Fruit fly (Drosophila melanogaster): ENCODE measurements around the gene CG10859.

The CG10859 gene

DNA sequence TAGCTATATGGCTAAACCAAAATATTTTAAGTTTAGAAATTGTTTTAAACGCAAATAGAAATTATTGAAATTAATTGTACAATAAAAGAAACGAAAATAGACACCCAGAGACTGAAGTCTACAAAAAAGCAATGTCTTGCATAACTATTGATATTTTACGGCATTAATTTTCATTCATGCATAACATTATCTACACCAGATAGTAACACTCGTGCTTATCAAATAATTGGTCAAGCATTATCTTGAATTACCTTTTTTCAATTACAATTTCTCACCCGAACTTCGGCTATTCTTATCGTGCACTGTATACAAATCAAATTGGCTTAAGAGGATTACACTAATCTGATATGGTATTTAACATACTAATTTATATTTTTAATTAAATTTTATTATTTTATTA lies 22.4 kb downstream of the CG10859 start:
- TF ChIP-seq cic (GFP tag; optimal IDR thresholded peaks at IDR 0.05): peak; percentile 71
- no peak for TF ChIP-seq Mnt (GFP tag; optimal IDR thresholded peaks at IDR 0.05)

dm6 chr2L:13373435-13374242 lies 24.8 kb downstream of the CG10859 start, which contains the start of the genes Bdp1 and CG6565:
Gene Bdp1, minus strand, starts transcription at chr2L:13373890.
Gene CG6565, plus strand, starts transcription at chr2L:13374019.
- peak; percentile 99 for TF ChIP-seq toe (GFP tag; optimal IDR thresholded peaks at IDR 0.05)
- TF ChIP-seq CG12768 (GFP tag; optimal IDR thresholded peaks at IDR 0.05): peak; percentile 98
- peak; percentile 69 for TF ChIP-seq cic (GFP tag; optimal IDR thresholded peaks at IDR 0.05)
- TF ChIP-seq Clk (GFP tag; optimal IDR thresholded peaks at IDR 0.05): peak; percentile 97
- peak; percentile 99 for TF ChIP-seq Crg-1 (GFP tag; optimal IDR thresholded peaks at IDR 0.05)
- TF ChIP-seq CG7101 (tag; optimal IDR thresholded peaks at IDR 0.05): peak; percentile 97
- TF ChIP-seq Mnt (GFP tag; optimal IDR thresholded peaks at IDR 0.05): peak; percentile 97
- TF ChIP-seq tj (GFP tag; optimal IDR thresholded peaks at IDR 0.05): peak; percentile 88
- peak; percentile 93 for TF ChIP-seq CG33017 (tag; optimal IDR thresholded peaks at IDR 0.05)
- TF ChIP-seq bab1 (GFP tag; optimal IDR thresholded peaks at IDR 0.05): peak; percentile 96
- peak; percentile 97 for TF ChIP-seq ovo (GFP tag; optimal IDR thresholded peaks at IDR 0.05)
- TF ChIP-seq CG5204 (GFP tag; optimal IDR thresholded peaks at IDR 0.05): peak; percentile 98
- peak; percentile 95 for TF ChIP-seq CG7045 (GFP tag; optimal IDR thresholded peaks at IDR 0.05)
- TF ChIP-seq Hr96 (GFP tag; optimal IDR thresholded peaks at IDR 0.05): peak; percentile 99
- TF ChIP-seq kay (GFP tag; ENCODE audit: borderline replicate concordance): no peak
- peak; percentile 99 for TF ChIP-seq CG1620 (GFP tag; optimal IDR thresholded peaks at IDR 0.05)
- TF ChIP-seq CG11617 (GFP tag; optimal IDR thresholded peaks at IDR 0.05): peak; percentile 98
- TF ChIP-seq CG14711 (tag; optimal IDR thresholded peaks at IDR 0.05): peak; percentile 90
- peak; percentile 94 for TF ChIP-seq pad (GFP tag; optimal IDR thresholded peaks at IDR 0.05)
- TF ChIP-seq cnc (optimal IDR thresholded peaks at IDR 0.05): no peak

dm6 chr2L:13370762-13371161 lies 27.7 kb downstream of the CG10859 start, which contains the start of gene ND-B22:
Gene ND-B22, minus strand, starts transcription at chr2L:13371110.
- peak; percentile 84 for TF ChIP-seq CG12768 (GFP tag; optimal IDR thresholded peaks at IDR 0.05)
- TF ChIP-seq ovo (GFP tag; optimal IDR thresholded peaks at IDR 0.05): peak; percentile 62
- TF ChIP-seq Hr96 (GFP tag; optimal IDR thresholded peaks at IDR 0.05): peak; percentile 41
- peak; percentile 81 for TF ChIP-seq bab1 (GFP tag; optimal IDR thresholded peaks at IDR 0.05)
- peak; percentile 84 for TF ChIP-seq CG7101 (tag; optimal IDR thresholded peaks at IDR 0.05)
- peak; percentile 57 for TF ChIP-seq CG5204 (GFP tag; optimal IDR thresholded peaks at IDR 0.05)
- TF ChIP-seq toe (GFP tag; optimal IDR thresholded peaks at IDR 0.05): peak; percentile 49
- peak; percentile 97 for TF ChIP-seq CG14711 (tag; optimal IDR thresholded peaks at IDR 0.05)
- peak; percentile 91 for TF ChIP-seq Crg-1 (GFP tag; optimal IDR thresholded peaks at IDR 0.05)
- TF ChIP-seq pad (GFP tag; optimal IDR thresholded peaks at IDR 0.05): peak; percentile 77
- TF ChIP-seq CG11617 (GFP tag; optimal IDR thresholded peaks at IDR 0.05): peak; percentile 51
- no peak for TF ChIP-seq Clk (GFP tag; optimal IDR thresholded peaks at IDR 0.05)
- TF ChIP-seq Mnt (GFP tag; optimal IDR thresholded peaks at IDR 0.05): peak; percentile 79
- no peak for TF ChIP-seq kay (GFP tag; ENCODE audit: borderline replicate concordance)
- TF ChIP-seq CG1620 (GFP tag; optimal IDR thresholded peaks at IDR 0.05): peak; percentile 90
- peak; percentile 55 for TF ChIP-seq CG33017 (tag; optimal IDR thresholded peaks at IDR 0.05)
- TF ChIP-seq CG7045 (GFP tag; optimal IDR thresholded peaks at IDR 0.05): peak; percentile 41
- no peak for TF ChIP-seq cnc (optimal IDR thresholded peaks at IDR 0.05)
- TF ChIP-seq cic (GFP tag; optimal IDR thresholded peaks at IDR 0.05): peak; percentile 36
- TF ChIP-seq tj (GFP tag; optimal IDR thresholded peaks at IDR 0.05): peak; percentile 4

DNA sequence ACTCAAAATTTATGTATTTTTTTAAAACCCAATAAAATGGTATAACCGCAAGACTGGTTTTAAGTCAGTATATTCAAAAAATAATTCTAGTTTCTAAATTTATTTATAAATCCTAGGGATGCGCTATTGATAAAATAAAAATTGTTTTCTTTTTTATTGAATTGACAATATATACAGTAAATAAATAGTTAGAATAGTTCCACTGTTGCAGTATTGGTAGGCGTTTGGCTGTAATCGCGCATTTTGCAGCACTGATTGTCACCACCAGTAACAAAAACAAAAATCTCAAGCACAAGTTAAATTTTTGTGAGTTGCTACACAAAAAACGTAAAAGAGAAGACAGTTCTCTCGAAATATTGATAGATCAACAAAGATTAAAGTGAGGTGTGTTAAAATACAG lies 29.5 kb downstream of the CG10859 start, which contains the start of gene CG31855:
Gene CG31855 (plus strand): TSS at position 265 of the 400 bp plus-strand sequence.
- no peak for TF ChIP-seq kay (GFP tag; ENCODE audit: borderline replicate concordance)
- peak; percentile 96 for TF ChIP-seq CG1620 (GFP tag; optimal IDR thresholded peaks at IDR 0.05)
- TF ChIP-seq Clk (GFP tag; optimal IDR thresholded peaks at IDR 0.05): peak; percentile 75
- TF ChIP-seq bab1 (GFP tag; optimal IDR thresholded peaks at IDR 0.05): peak; percentile 94
- peak; percentile 78 for TF ChIP-seq cic (GFP tag; optimal IDR thresholded peaks at IDR 0.05)
- TF ChIP-seq CG7045 (GFP tag; optimal IDR thresholded peaks at IDR 0.05): peak; percentile 83
- TF ChIP-seq CG11617 (GFP tag; optimal IDR thresholded peaks at IDR 0.05): peak; percentile 85
- peak; percentile 86 for TF ChIP-seq CG5204 (GFP tag; optimal IDR thresholded peaks at IDR 0.05)
- peak; percentile 82 for TF ChIP-seq CG14711 (tag; optimal IDR thresholded peaks at IDR 0.05)
- peak; percentile 80 for TF ChIP-seq Hr96 (GFP tag; optimal IDR thresholded peaks at IDR 0.05)
- TF ChIP-seq pad (GFP tag; optimal IDR thresholded peaks at IDR 0.05): peak; percentile 84
- peak; percentile 92 for TF ChIP-seq Mnt (GFP tag; optimal IDR thresholded peaks at IDR 0.05)
- peak; percentile 80 for TF ChIP-seq toe (GFP tag; optimal IDR thresholded peaks at IDR 0.05)
- TF ChIP-seq cnc (optimal IDR thresholded peaks at IDR 0.05): no peak
- peak; percentile 93 for TF ChIP-seq CG7101 (tag; optimal IDR thresholded peaks at IDR 0.05)
- peak; percentile 92 for TF ChIP-seq CG33017 (tag; optimal IDR thresholded peaks at IDR 0.05)
- peak; percentile 75 for TF ChIP-seq ovo (GFP tag; optimal IDR thresholded peaks at IDR 0.05)
- peak; percentile 50 for TF ChIP-seq tj (GFP tag; optimal IDR thresholded peaks at IDR 0.05)
- peak; percentile 96 for TF ChIP-seq Crg-1 (GFP tag; optimal IDR thresholded peaks at IDR 0.05)
- peak; percentile 93 for TF ChIP-seq CG12768 (GFP tag; optimal IDR thresholded peaks at IDR 0.05)

dm6 chr2L:13367378-13367777 lies 31.1 kb downstream of the CG10859 start, which contains the start of gene Tap42:
Gene Tap42, plus strand, starts transcription at chr2L:13367617.
- TF ChIP-seq CG7045 (GFP tag; optimal IDR thresholded peaks at IDR 0.05) (no peak), cic (GFP tag; optimal IDR thresholded peaks at IDR 0.05) (peak; percentile 22), Mnt (GFP tag; optimal IDR thresholded peaks at IDR 0.05) (peak; percentile 30), CG7101 (tag; optimal IDR thresholded peaks at IDR 0.05) (peak; percentile 34), Clk (GFP tag; optimal IDR thresholded peaks at IDR 0.05) (no peak), bab1 (GFP tag; optimal IDR thresholded peaks at IDR 0.05) (peak; percentile 47), CG1620 (GFP tag; optimal IDR thresholded peaks at IDR 0.05) (no peak), CG14711 (tag; optimal IDR thresholded peaks at IDR 0.05) (no peak), CG5204 (GFP tag; optimal IDR thresholded peaks at IDR 0.05) (no peak), Crg-1 (GFP tag; optimal IDR thresholded peaks at IDR 0.05) (no peak), tj (GFP tag; optimal IDR thresholded peaks at IDR 0.05) (no peak), pad (GFP tag; optimal IDR thresholded peaks at IDR 0.05) (no peak), CG33017 (tag; optimal IDR thresholded peaks at IDR 0.05) (peak; percentile 26), toe (GFP tag; optimal IDR thresholded peaks at IDR 0.05) (no peak)
